Worm (Caenorhabditis elegans) whole organism, young adult: ENCODE data around the gene djr-1.2.

Experiments
- F49E8.2 ChIP-seq: sonication (generic microtip); optimal IDR thresholded peaks from 3 replicates; lab custom pipeline; 2017; ENCODE audit warnings: missing genetic modification characterization, mild to moderate bottlenecking, missing compliant biosample characterization, antibody characterized with exemption, moderate library complexity; ENCODE audit not compliant: insufficient read depth
- him-1 ChIP-seq: sonication (generic microtip); optimal IDR thresholded peaks from 2 replicates; lab custom pipeline; 2016; ENCODE audit warnings: missing genotype, missing genetic modification reagents, missing genetic modification characterization, missing compliant biosample characterization
- pha-4 ChIP-seq: fragments of 150-350 bp; sonication (generic microtip); optimal IDR thresholded peaks from 2 replicates; lab custom pipeline; 2014; ENCODE audit warnings: missing biosample characterization, missing genetic modification reagents, missing genetic modification characterization
- snpc-3.4 ChIP-seq: sonication (generic microtip); optimal IDR thresholded peaks from 2 replicates; lab custom pipeline; 2017; ENCODE audit warnings: missing genetic modification characterization, mild to moderate bottlenecking, missing compliant biosample characterization, antibody characterized with exemption, moderate library complexity, missing genotype, missing genetic modification reagents
- snpc-4 ChIP-seq, 5 experiments: fragments of 150-350 bp in 1 of 5; sonication (generic microtip) in 4 of 5; optimal IDR thresholded peaks; 2 replicates each; lab custom pipeline; 2014 to 2018; ENCODE audit warnings: missing genetic modification characterization in 5 of 5, missing biosample characterization in 3 of 5, antibody characterized with exemption in 2 of 5, mild to moderate bottlenecking in 2 of 5, missing compliant biosample characterization in 2 of 5, missing genotype in 2 of 5, moderate library complexity in 2 of 5, missing genetic modification reagents in 1 of 5
- ztf-26 ChIP-seq: sonication (generic microtip); optimal IDR thresholded peaks from 2 replicates; lab custom pipeline; 2017; ENCODE audit warnings: missing genetic modification characterization, missing compliant biosample characterization

ce11 chrV:4004577-4004976 is 50.3 kb downstream of the djr-1.2 start:
- TF ChIP-seq F49E8.2 (tag; lab: Kevin White, UChicago) (no peak), ztf-26 (tag; lab: Kevin White, UChicago) (no peak), pha-4 (tag; lab: Kevin White, UChicago) (no peak), snpc-3.4 (tag; lab: Kevin White, UChicago) (no peak), snpc-4 (GFP tag; optimal IDR thresholded peaks at IDR 0.05; lab: Kevin White, UChicago) (no peak), snpc-4 (tag; optimal IDR thresholded peaks at IDR 0.05; lab: Kevin White, UChicago) (no peak), him-1 (no peak)
